Worm (Caenorhabditis elegans): ENCODE data around the gene gpa-9.

DNA sequence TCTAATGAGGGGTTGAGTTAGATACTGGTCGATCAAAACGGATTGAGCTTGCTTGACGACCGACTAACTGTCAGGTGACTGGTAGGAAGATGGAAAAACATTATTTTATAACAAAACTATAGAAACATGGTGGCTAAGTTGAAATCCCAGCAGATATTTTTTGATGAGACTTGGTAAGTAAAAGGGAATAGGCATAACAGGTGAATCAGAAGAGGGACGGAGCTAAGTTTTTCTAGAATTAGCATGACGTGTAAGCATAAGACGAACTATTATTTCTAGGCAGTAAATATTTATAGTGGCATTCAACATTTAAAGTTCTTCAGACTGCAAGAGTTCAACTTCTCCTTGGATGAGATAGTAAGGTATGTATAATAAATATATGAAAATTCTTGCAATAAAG is 4.6 kb downstream of the gpa-9 start, which contains the start of gene F56H9.8:
- TF ChIP-seq W03F9.2 (tag; optimal IDR thresholded peaks at IDR 0.05): no peak
- TF ChIP-seq him-1 (tag; optimal IDR thresholded peaks at IDR 0.05): no peak

Data from whole organism, L4/young adult.